Worm (Caenorhabditis elegans): ENCODE measurements around the gene F13H6.5.

F13H6.5 gene

ce11 chrV:6351122-6351521 lies 23.6 kb downstream of the F13H6.5 start:
- TF ChIP-seq attf-6 (GFP tag; IDR thresholded peaks at IDR 0.05) (no peak), Y56A3A.18 (GFP tag; IDR thresholded peaks at IDR 0.05) (0 out of 2 replicates have a peak, but pooled peaks have one; percentile 20), madf-10 (tag; optimal IDR thresholded peaks at IDR 0.05) (no peak)

DNA sequence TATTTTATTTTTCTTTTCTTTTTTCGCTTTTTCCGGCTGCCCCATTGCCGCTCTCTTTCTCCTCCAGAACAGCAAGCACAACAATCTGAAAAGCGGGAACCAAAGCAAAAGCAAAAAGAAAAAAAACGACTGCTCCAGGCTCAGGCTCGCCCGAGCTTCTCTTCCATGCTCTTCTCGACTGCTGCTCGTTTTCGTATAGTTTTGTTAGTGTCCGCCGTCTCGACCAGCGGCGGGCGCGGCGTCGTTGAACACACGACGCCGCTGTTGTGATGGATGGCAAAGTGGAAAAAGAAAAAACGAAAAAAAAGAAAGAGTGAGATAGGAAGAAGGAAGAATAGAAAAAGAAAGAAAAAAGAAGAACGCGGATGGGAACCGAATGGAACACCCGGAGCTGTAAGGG lies 24.6 kb downstream of the F13H6.5 start:
- TF ChIP-seq snpc-4 (GFP tag; optimal IDR thresholded peaks at IDR 0.05) (no peak), snpc-4 (tag; optimal IDR thresholded peaks at IDR 0.05) (peak in 2 of 4 experiments; percentile 13 to 17), cebp-1 (GFP tag; IDR thresholded peaks at IDR 0.05) (no peak), cebp-1 (tag; optimal IDR thresholded peaks at IDR 0.05) (peak; percentile 22), somi-1 (GFP tag; optimal IDR thresholded peaks at IDR 0.05) (peak; percentile 16), zfh-2 (GFP tag; conservative IDR thresholded peaks at IDR 0.05) (peak; percentile 96), ets-4 (GFP tag; optimal IDR thresholded peaks at IDR 0.05) (no peak), Y53G8AR.9 (GFP tag; conservative IDR thresholded peaks at IDR 0.05) (no peak), mxl-1 (tag; optimal IDR thresholded peaks at IDR 0.05) (no peak), nhr-90 (tag; optimal IDR thresholded peaks at IDR 0.05) (no peak), madf-10 (tag; optimal IDR thresholded peaks at IDR 0.05) (peak; percentile 97), dox-1 (GFP tag; IDR thresholded peaks at IDR 0.05) (no peak), K12H6.12 (tag; optimal IDR thresholded peaks at IDR 0.05) (peak; percentile 43), ama-1 (optimal IDR thresholded peaks at IDR 0.05) (no peak), ama-1 (GFP tag; optimal IDR thresholded peaks at IDR 0.05) (peak in 1 of 2 experiments; percentile 36), egrh-3 (GFP tag; IDR thresholded peaks at IDR 0.05) (0 out of 2 replicates have a peak, but pooled peaks have one; percentile 30), atf-7 (tag; optimal IDR thresholded peaks at IDR 0.05) (no peak), nhr-179 (tag; optimal IDR thresholded peaks at IDR 0.05) (no peak), attf-5 (GFP tag; optimal IDR thresholded peaks at IDR 0.05) (no peak), mcd-1 (GFP tag; IDR thresholded peaks at IDR 0.05) (0 out of 2 replicates have a peak, but pooled peaks have one; percentile 21)

DNA sequence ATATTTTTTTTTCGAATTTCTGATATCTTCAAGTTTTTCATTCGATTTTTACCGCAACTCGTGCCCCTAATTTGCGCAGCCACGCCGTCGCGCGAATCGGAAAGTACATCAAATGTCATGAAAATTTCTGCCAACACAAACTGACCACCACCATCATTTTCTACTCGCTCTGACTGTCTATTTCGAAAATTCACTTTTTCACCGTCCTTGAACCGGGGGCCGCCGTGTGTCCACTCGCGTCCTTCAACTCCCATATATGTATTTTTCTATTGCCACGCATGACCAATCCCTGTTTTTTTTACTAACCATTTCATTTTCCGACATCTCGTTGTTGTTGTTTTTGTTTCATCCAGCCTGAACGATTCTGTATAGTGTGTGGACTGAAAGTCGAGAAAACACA lies 25.1 kb downstream of the F13H6.5 start:
- TF ChIP-seq hmg-1.2 (GFP tag; IDR thresholded peaks at IDR 0.05) (no peak), cebp-1 (GFP tag; IDR thresholded peaks at IDR 0.05) (no peak), cebp-1 (tag; optimal IDR thresholded peaks at IDR 0.05) (no peak), ceh-27 (GFP tag; optimal IDR thresholded peaks at IDR 0.05) (no peak)

ce11 chrV:6348133-6348532 lies 26.6 kb downstream of the F13H6.5 start:
- TF ChIP-seq dpl-1 (GFP tag; optimal IDR thresholded peaks at IDR 0.05) (no peak), nhr-80 (tag; optimal IDR thresholded peaks at IDR 0.05) (peak; percentile 10), hsf-1 (GFP tag; IDR thresholded peaks at IDR 0.05) (no peak), C06A6.2 (GFP tag; conservative IDR thresholded peaks at IDR 0.05) (no peak), lin-26 (GFP tag; IDR thresholded peaks at IDR 0.05) (no peak), attf-5 (GFP tag; optimal IDR thresholded peaks at IDR 0.05) (no peak), atf-7 (tag; optimal IDR thresholded peaks at IDR 0.05) (no peak), F57A8.1 (GFP tag; optimal IDR thresholded peaks at IDR 0.05) (no peak), fkh-3 (tag; optimal IDR thresholded peaks at IDR 0.05) (no peak), hlh-12 (tag; optimal IDR thresholded peaks at IDR 0.05) (no peak), ztf-26 (tag; optimal IDR thresholded peaks at IDR 0.05) (no peak), lsl-1 (GFP tag; optimal IDR thresholded peaks at IDR 0.05) (no peak), ccch-3 (GFP tag; optimal IDR thresholded peaks at IDR 0.05) (no peak), ceh-79 (tag; optimal IDR thresholded peaks at IDR 0.05) (no peak), nfya-2 (GFP tag; IDR thresholded peaks at IDR 0.05) (no peak), cebp-1 (GFP tag; IDR thresholded peaks at IDR 0.05) (no peak), cebp-1 (tag; optimal IDR thresholded peaks at IDR 0.05) (peak; percentile 24), ceh-27 (GFP tag; optimal IDR thresholded peaks at IDR 0.05) (peak; percentile 18), lin-54 (GFP tag; optimal IDR thresholded peaks at IDR 0.05) (no peak), gei-17 (GFP tag; optimal IDR thresholded peaks at IDR 0.05) (no peak), hmg-1.2 (GFP tag; IDR thresholded peaks at IDR 0.05) (0 out of 2 replicates have a peak, but pooled peaks have one; percentile 28), xnd-1 (tag; optimal IDR thresholded peaks at IDR 0.05) (no peak), Y53F4B.3 (GFP tag; IDR thresholded peaks at IDR 0.05) (no peak)

All from whole organism, young adult.